Worm (Caenorhabditis elegans) whole organism, L1 larva: ENCODE measurements around the gene F17E5.2.

Source experiments
- C04F5.9 ChIP-seq: sonication (generic microtip); optimal IDR thresholded peaks from 2 replicates; lab custom pipeline; 2016; ENCODE audit warnings: missing genetic modification characterization, missing compliant biosample characterization
- C34B4.2 ChIP-seq: sonication (generic microtip); optimal IDR thresholded peaks from 2 replicates; lab custom pipeline; 2017; ENCODE audit warnings: mild to moderate bottlenecking, missing genetic modification characterization, missing compliant biosample characterization
- Y116A8C.19 ChIP-seq: sonication (generic microtip); optimal IDR thresholded peaks from 2 replicates; lab custom pipeline; 2016; ENCODE audit warnings: missing compliant biosample characterization, missing genetic modification characterization, borderline replicate concordance
- aha-1 ChIP-seq: fragments of 150-350 bp; optimal IDR thresholded peaks from 2 replicates; lab custom pipeline; 2014; ENCODE audit warnings: missing biosample characterization, missing genetic modification characterization
- aly-2 ChIP-seq: fragments of 150-350 bp; optimal IDR thresholded peaks from 2 replicates; lab custom pipeline; 2014; ENCODE audit warnings: missing biosample characterization, missing genetic modification characterization
- blmp-1 ChIP-seq: fragments of 150-350 bp; optimal IDR thresholded peaks from 2 replicates; lab custom pipeline; 2014; ENCODE audit warnings: missing biosample characterization, missing genetic modification characterization
- ceh-63 ChIP-seq: fragments of 200-800 bp; sonication (Bioruptor generic); optimal IDR thresholded peaks from 2 replicates; lab custom pipeline; 2018; ENCODE audit warnings: mild to moderate bottlenecking, missing genetic modification characterization, missing compliant biosample characterization
- ceh-8 ChIP-seq: fragments of 200-800 bp; sonication (Bioruptor generic); optimal IDR thresholded peaks from 2 replicates; lab custom pipeline; 2018; ENCODE audit warnings: mild to moderate bottlenecking, missing genetic modification characterization, moderate library complexity, missing compliant biosample characterization
- ceh-82 ChIP-seq, 3 experiments: fragments of 150-350 bp in 1 of 3; sonication (generic microtip) in 2 of 3; optimal IDR thresholded peaks; 2 replicates each; lab custom pipeline; 2014 to 2017; ENCODE audit warnings: missing biosample characterization in 3 of 3, missing genetic modification characterization in 3 of 3
- ceh-88 ChIP-seq: fragments of 200-800 bp; sonication (Bioruptor generic); IDR thresholded peaks from 2 replicates; pipeline ENCODE4 v1.3.6; 2022; ENCODE audit warnings: missing genetic modification characterization, missing compliant biosample characterization
- ceh-90 ChIP-seq: sonication (generic microtip); optimal IDR thresholded peaks from 2 replicates; lab custom pipeline; 2016; ENCODE audit warnings: missing genetic modification characterization, missing compliant biosample characterization
- efl-3 ChIP-seq: fragments of 200-800 bp; sonication (Bioruptor generic); optimal IDR thresholded peaks from 2 replicates; lab custom pipeline; 2018; ENCODE audit warnings: mild to moderate bottlenecking, missing genetic modification characterization, missing compliant biosample characterization
- egl-13 ChIP-seq: sonication (generic microtip); optimal IDR thresholded peaks from 2 replicates; lab custom pipeline; 2016; ENCODE audit warnings: missing genotype, missing genetic modification reagents, missing genetic modification characterization, missing compliant biosample characterization
- egl-27 ChIP-seq, 2 experiments: fragments of 150-350 bp in 1 of 2; sonication (generic microtip); optimal IDR thresholded peaks; 3 replicates each; lab custom pipeline; 2017 to 2018; ENCODE audit warnings: missing biosample characterization in 2 of 2, missing genetic modification characterization in 2 of 2, missing genetic modification reagents in 2 of 2
- ets-5 ChIP-seq: fragments of 200-800 bp; sonication (Bioruptor generic); IDR thresholded peaks from 2 replicates; pipeline ENCODE4 v1.3.6; 2022; ENCODE audit warnings: missing genetic modification characterization, missing compliant biosample characterization
- fkh-10 ChIP-seq: sonication (generic microtip); optimal IDR thresholded peaks from 2 replicates; lab custom pipeline; 2017; ENCODE audit warnings: missing biosample characterization, missing genetic modification reagents, missing genetic modification characterization
- fos-1 ChIP-seq: fragments of 150-350 bp; optimal IDR thresholded peaks from 2 replicates; lab custom pipeline; 2014; ENCODE audit warnings: missing biosample characterization, missing genetic modification characterization
- grh-1 ChIP-seq: fragments of 200-800 bp; sonication (Bioruptor generic); IDR thresholded peaks from 2 replicates; pipeline ENCODE4 v1.3.6; 2022; ENCODE audit warnings: missing genetic modification reagents, missing genetic modification characterization, missing compliant biosample characterization
- hlh-17 ChIP-seq: fragments of 200-800 bp; sonication (Bioruptor generic); optimal IDR thresholded peaks from 2 replicates; lab custom pipeline; 2018; ENCODE audit warnings: missing genetic modification characterization, mild to moderate bottlenecking, missing compliant biosample characterization, moderate library complexity, borderline replicate concordance
- hpl-2 ChIP-seq: fragments of 150-350 bp; optimal IDR thresholded peaks from 2 replicates; lab custom pipeline; 2014; ENCODE audit warnings: missing biosample characterization, missing genetic modification reagents, missing genetic modification characterization
- isw-1 ChIP-seq: fragments of 200-800 bp; sonication (Bioruptor generic); IDR thresholded peaks from 2 replicates; pipeline ENCODE4 v1.3.6; 2022; ENCODE audit warnings: missing genetic modification characterization, missing compliant biosample characterization
- jun-1 ChIP-seq: fragments of 150-350 bp; optimal IDR thresholded peaks from 2 replicates; lab custom pipeline; 2014; ENCODE audit warnings: missing biosample characterization, missing genetic modification reagents, missing genetic modification characterization
- lin-13 ChIP-seq: fragments of 150-350 bp; optimal IDR thresholded peaks from 2 replicates; lab custom pipeline; 2014; ENCODE audit warnings: missing biosample characterization, missing genetic modification reagents, missing genetic modification characterization
- lin-14 ChIP-seq: fragments of 200-800 bp; sonication (Bioruptor generic); optimal IDR thresholded peaks from 2 replicates; lab custom pipeline; 2018; ENCODE audit warnings: mild to moderate bottlenecking, missing genetic modification characterization, moderate library complexity, missing compliant biosample characterization
- lin-39 ChIP-seq: fragments of 150-350 bp; optimal IDR thresholded peaks from 2 replicates; lab custom pipeline; 2014; ENCODE audit warnings: missing biosample characterization, missing genetic modification reagents, missing genetic modification characterization
- lsy-2 ChIP-seq, 2 experiments: fragments of 150-350 bp; optimal IDR thresholded peaks; 2 replicates each; lab custom pipeline; 2014; ENCODE audit warnings: missing biosample characterization in 2 of 2, missing genetic modification characterization in 2 of 2
- mab-9 ChIP-seq: fragments of 200-800 bp; sonication (Bioruptor generic); IDR thresholded peaks from 2 replicates; pipeline ENCODE4 v1.3.6; 2022; ENCODE audit warnings: missing genetic modification reagents, missing genetic modification characterization, missing compliant biosample characterization
- mdl-1 ChIP-seq, 2 experiments: fragments of 150-350 bp; optimal IDR thresholded peaks; 2 replicates each; lab custom pipeline; 2014 to 2017; ENCODE audit warnings: missing biosample characterization in 2 of 2, missing genetic modification characterization in 2 of 2, inconsistent platforms in 1 of 2
- mef-2 ChIP-seq: fragments of 150-350 bp; optimal IDR thresholded peaks from 2 replicates; lab custom pipeline; 2014; ENCODE audit warnings: missing biosample characterization, missing genetic modification characterization
- nhr-19 ChIP-seq: fragments of 200-800 bp; sonication (Bioruptor generic); conservative IDR thresholded peaks from 2 replicates; pipeline ENCODE4 v1.3.6; 2022; ENCODE audit warnings: missing genetic modification characterization, missing compliant biosample characterization
- nhr-20 ChIP-seq: sonication (generic microtip); optimal IDR thresholded peaks from 2 replicates; lab custom pipeline; 2016; ENCODE audit warnings: mild to moderate bottlenecking, missing genetic modification characterization, missing compliant biosample characterization
- nhr-237 ChIP-seq: fragments of 150-350 bp; optimal IDR thresholded peaks from 2 replicates; lab custom pipeline; 2014; ENCODE audit warnings: missing biosample characterization, missing genetic modification characterization
- nhr-71 ChIP-seq: sonication (generic microtip); optimal IDR thresholded peaks from 2 replicates; lab custom pipeline; 2016; ENCODE audit warnings: mild to moderate bottlenecking, missing genetic modification characterization, moderate library complexity, missing compliant biosample characterization
- nhr-76 ChIP-seq: sonication (generic microtip); optimal IDR thresholded peaks from 2 replicates; lab custom pipeline; 2017; ENCODE audit warnings: missing biosample characterization, missing genetic modification characterization
- nhr-90 ChIP-seq: sonication (generic microtip); optimal IDR thresholded peaks from 2 replicates; lab custom pipeline; 2016; ENCODE audit warnings: mild to moderate bottlenecking, missing genetic modification characterization, missing compliant biosample characterization; ENCODE audit not compliant: poor library complexity
- pag-3 ChIP-seq: sonication (generic microtip); optimal IDR thresholded peaks from 2 replicates; lab custom pipeline; 2017; ENCODE audit warnings: missing genetic modification characterization, mild to moderate bottlenecking, missing compliant biosample characterization, antibody characterized with exemption, borderline replicate concordance; ENCODE audit not compliant: insufficient read depth
- pqm-1 ChIP-seq: sonication (generic microtip); optimal IDR thresholded peaks from 3 replicates; lab custom pipeline; 2017; ENCODE audit warnings: missing biosample characterization, missing genetic modification characterization
- rnt-1 ChIP-seq: sonication (generic microtip); optimal IDR thresholded peaks from 2 replicates; lab custom pipeline; 2016; ENCODE audit warnings: mild to moderate bottlenecking, missing genetic modification characterization, moderate library complexity, missing compliant biosample characterization
- skn-1 ChIP-seq: fragments of 150-350 bp; optimal IDR thresholded peaks from 2 replicates; lab custom pipeline; 2014; ENCODE audit warnings: missing biosample characterization, missing genetic modification characterization
- snpc-4 ChIP-seq: fragments of 150-350 bp; optimal IDR thresholded peaks from 2 replicates; lab custom pipeline; 2014; ENCODE audit warnings: missing biosample characterization, missing genetic modification characterization
- snu-23 ChIP-seq: sonication (generic microtip); optimal IDR thresholded peaks from 2 replicates; lab custom pipeline; 2016; ENCODE audit warnings: missing genetic modification characterization, missing compliant biosample characterization
- sptf-1 ChIP-seq: fragments of 150-350 bp; optimal IDR thresholded peaks from 2 replicates; lab custom pipeline; 2014; ENCODE audit warnings: missing biosample characterization, missing genetic modification characterization
- tbx-2 ChIP-seq: sonication (generic microtip); optimal IDR thresholded peaks from 2 replicates; lab custom pipeline; 2016; ENCODE audit warnings: missing genetic modification characterization, missing compliant biosample characterization
- unc-130 ChIP-seq: fragments of 150-350 bp; optimal IDR thresholded peaks from 2 replicates; lab custom pipeline; 2017; ENCODE audit warnings: missing biosample characterization, missing genetic modification characterization, inconsistent platforms
- unc-62 ChIP-seq: fragments of 150-350 bp; optimal IDR thresholded peaks from 2 replicates; lab custom pipeline; 2014; ENCODE audit warnings: missing biosample characterization, missing genetic modification reagents, missing genetic modification characterization
- unc-86 ChIP-seq: sonication (generic microtip); optimal IDR thresholded peaks from 2 replicates; lab custom pipeline; 2016; ENCODE audit warnings: missing genetic modification characterization, missing compliant biosample characterization
- unc-98 ChIP-seq: fragments of 200-800 bp; sonication (Bioruptor generic); IDR thresholded peaks from 2 replicates; pipeline ENCODE4 v1.3.6; 2022; ENCODE audit warnings: missing genetic modification characterization, missing compliant biosample characterization
- xbp-1 ChIP-seq: sonication (generic microtip); optimal IDR thresholded peaks from 2 replicates; lab custom pipeline; 2016; ENCODE audit warnings: missing genetic modification characterization, missing compliant biosample characterization
- zag-1 ChIP-seq: fragments of 150-350 bp; optimal IDR thresholded peaks from 2 replicates; lab custom pipeline; 2014; ENCODE audit warnings: missing biosample characterization, missing genetic modification characterization
- zip-4 ChIP-seq: fragments of 200-800 bp; sonication (Bioruptor generic); optimal IDR thresholded peaks from 2 replicates; lab custom pipeline; 2018; ENCODE audit warnings: mild to moderate bottlenecking, missing genetic modification characterization, moderate library complexity, missing compliant biosample characterization
- ztf-11 ChIP-seq, 2 experiments: sonication (generic microtip); optimal IDR thresholded peaks; 2 replicates each; lab custom pipeline; 2016 to 2017; ENCODE audit warnings: missing genetic modification characterization in 2 of 2, missing biosample characterization in 1 of 2, missing compliant biosample characterization in 1 of 2
- ztf-4 ChIP-seq: fragments of 150-350 bp; optimal IDR thresholded peaks from 2 replicates; lab custom pipeline; 2014; ENCODE audit warnings: missing biosample characterization, missing genetic modification characterization

The F17E5.2 gene

ce11 chrX:12393786-12394308 is at the start of gene F17E5.2:
Gene F17E5.2 (plus strand): TSS chrX:12394258.
- TF ChIP-seq unc-98 (GFP tag; lab: Robert Waterston, UW) (no peak), rnt-1 (tag; lab: Kevin White, UChicago) (peak; percentile 96), ceh-82 (tag; optimal IDR thresholded peaks at IDR 0.05; lab: Kevin White, UChicago) (peak; percentile 86 to 94 (median 92)), zip-4 (GFP tag; lab: Kevin White, UChicago) (peak; percentile 79), Y116A8C.19 (tag; lab: Kevin White, UChicago) (peak; percentile 9), nhr-71 (tag; lab: Kevin White, UChicago) (peak; percentile 97), unc-130 (tag; lab: Kevin White, UChicago) (peak; percentile 93), lin-13 (GFP tag; lab: Kevin White, UChicago) (peak; percentile 92), hlh-17 (GFP tag; lab: Kevin White, UChicago) (no peak), egl-13 (tag; lab: Kevin White, UChicago) (peak; percentile 91), egl-27 (tag; optimal IDR thresholded peaks at IDR 0.05; lab: Kevin White, UChicago) (peak in 1 of 2 experiments; percentile 65), lsy-2 (tag; optimal IDR thresholded peaks at IDR 0.05; lab: Kevin White, UChicago) (peak; percentile 92 to 94), mab-9 (GFP tag; lab: Robert Waterston, UW) (peak; percentile 65; the same call in 1 of the 2 replicates), efl-3 (GFP tag; lab: Kevin White, UChicago) (no peak), nhr-90 (peak; percentile 91), ceh-8 (peak; percentile 46), blmp-1 (tag; lab: Kevin White, UChicago) (peak; percentile 86), unc-62 (GFP tag; lab: Kevin White, UChicago) (peak; percentile 62), ceh-90 (no peak), mdl-1 (tag; optimal IDR thresholded peaks at IDR 0.05; lab: Kevin White, UChicago) (peak in 1 of 2 experiments; percentile 94), ceh-63 (GFP tag; lab: Kevin White, UChicago) (no peak), jun-1 (peak; percentile 93), ztf-4 (tag; lab: Kevin White, UChicago) (peak; percentile 95), zag-1 (tag; lab: Kevin White, UChicago) (peak; percentile 78), nhr-237 (tag; lab: Kevin White, UChicago) (peak; percentile 87), aha-1 (tag; lab: Kevin White, UChicago) (peak; percentile 72), aly-2 (tag; lab: Kevin White, UChicago) (peak; percentile 72), lin-39 (tag; lab: Kevin White, UChicago) (peak; percentile 83), snu-23 (peak; percentile 98), pqm-1 (no peak), fos-1 (tag; lab: Kevin White, UChicago) (peak; percentile 91), ets-5 (GFP tag; lab: Robert Waterston, UW) (no peak), nhr-76 (tag; lab: Kevin White, UChicago) (no peak), snpc-4 (tag; lab: Kevin White, UChicago) (peak; percentile 85), nhr-19 (peak; percentile 95), grh-1 (GFP tag; lab: Robert Waterston, UW) (peak; percentile 86), pag-3 (tag; lab: Kevin White, UChicago) (no peak), xbp-1 (tag; lab: Kevin White, UChicago) (peak; percentile 93), ztf-11 (tag; optimal IDR thresholded peaks at IDR 0.05; lab: Kevin White, UChicago) (peak in 1 of 2 experiments; percentile 85), C04F5.9 (tag; lab: Kevin White, UChicago) (peak; percentile 65), mef-2 (tag; lab: Kevin White, UChicago) (peak; percentile 90), fkh-10 (peak; percentile 95), C34B4.2 (tag; lab: Kevin White, UChicago) (no peak), ceh-88 (GFP tag; lab: Robert Waterston, UW) (peak; percentile 66), hpl-2 (GFP tag; lab: Kevin White, UChicago) (peak; percentile 76), skn-1 (peak; percentile 91), nhr-20 (tag; lab: Kevin White, UChicago) (peak; percentile 97), lin-14 (GFP tag; lab: Kevin White, UChicago) (peak; percentile 98), tbx-2 (tag; lab: Kevin White, UChicago) (peak; percentile 94), unc-86 (tag; lab: Kevin White, UChicago) (peak; percentile 90), isw-1 (peak; percentile 80), sptf-1 (tag; lab: Kevin White, UChicago) (no peak)
